Fruit fly (Drosophila melanogaster): ENCODE results near the gene tal-3A.

Gene tal-3A

dm6 chr3R:13779241-13779683 lies 33.6 kb upstream of the tal-3A start, which contains the start of the genes CG42375 and CG9288 (continued):
- peak; percentile 74 for TF ChIP-seq Eip75B (GFP tag; optimal IDR thresholded peaks at IDR 0.05)
- TF ChIP-seq OdsH (GFP tag; optimal IDR thresholded peaks at IDR 0.05) = no peak
- TF ChIP-seq CG32006 (GFP tag; optimal IDR thresholded peaks at IDR 0.05) = peak; percentile 16
- TF ChIP-seq Sox14 (GFP tag; optimal IDR thresholded peaks at IDR 0.05) = peak; percentile 0
- peak; percentile 78 for TF ChIP-seq Eip78C (GFP tag)
- no peak for TF ChIP-seq dac (GFP tag; optimal IDR thresholded peaks at IDR 0.05)
- TF ChIP-seq CG11294 (GFP tag; IDR thresholded peaks at IDR 0.05) = peak; percentile 24; the same call in 1 of the 2 replicates
- peak; percentile 68 for TF ChIP-seq cyc (GFP tag; optimal IDR thresholded peaks at IDR 0.05)

DNA sequence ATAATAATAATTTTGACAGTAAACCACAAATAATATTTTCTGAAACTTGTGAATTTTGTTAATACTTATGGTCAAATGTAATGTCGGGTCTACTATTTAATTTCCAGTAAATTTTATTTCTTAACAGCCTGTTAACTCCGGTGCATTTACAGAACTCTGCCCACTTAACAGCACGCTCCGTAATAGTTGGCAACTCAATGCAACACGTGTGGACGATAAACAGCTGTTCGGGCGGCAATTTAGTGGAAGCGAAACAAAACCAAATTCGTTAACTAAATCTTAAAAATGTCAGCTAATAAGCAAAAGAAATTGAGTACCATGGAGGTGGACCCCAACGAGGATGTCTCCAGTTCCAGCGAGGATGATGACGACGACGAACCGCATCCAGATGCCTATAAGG lies 32.1 kb upstream of the tal-3A start, which contains the start of gene CG9286:
TSS of gene CG9286 (plus strand) at position 196 of the 400 bp plus-strand sequence.
- no peak for TF ChIP-seq Sox102F (GFP tag; optimal IDR thresholded peaks at IDR 0.05)

DNA sequence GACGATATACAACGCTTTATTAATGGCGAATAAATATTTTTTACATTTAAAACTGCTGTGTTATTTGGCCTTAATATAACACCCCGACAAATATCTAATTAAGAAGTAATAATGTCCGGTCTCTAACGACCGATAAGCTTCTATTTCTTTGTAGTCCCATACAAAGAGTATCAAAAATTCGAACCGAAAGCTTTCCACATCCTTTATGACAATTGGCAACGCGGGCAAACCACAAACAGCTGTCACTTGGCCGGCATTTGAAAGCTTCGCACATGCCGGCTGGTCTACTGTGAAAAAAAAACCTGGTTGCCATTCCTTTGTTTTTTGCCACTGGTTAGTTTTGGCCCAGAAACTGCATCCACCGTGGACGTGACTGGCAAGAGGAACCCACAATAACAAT lies 30.9 kb upstream of the tal-3A start, which contains the start of gene Dip-B:
TSS of gene Dip-B (plus strand) at position 254 of the 400 bp plus-strand sequence.
- TF ChIP-seq CG9139 (GFP tag; optimal IDR thresholded peaks at IDR 0.05) (peak; percentile 21), eg (GFP tag; IDR thresholded peaks at IDR 0.05) (peak; percentile 16; the same call in 1 of the 3 replicates), Blimp-1 (GFP tag; optimal IDR thresholded peaks at IDR 0.05) (no peak)

DNA sequence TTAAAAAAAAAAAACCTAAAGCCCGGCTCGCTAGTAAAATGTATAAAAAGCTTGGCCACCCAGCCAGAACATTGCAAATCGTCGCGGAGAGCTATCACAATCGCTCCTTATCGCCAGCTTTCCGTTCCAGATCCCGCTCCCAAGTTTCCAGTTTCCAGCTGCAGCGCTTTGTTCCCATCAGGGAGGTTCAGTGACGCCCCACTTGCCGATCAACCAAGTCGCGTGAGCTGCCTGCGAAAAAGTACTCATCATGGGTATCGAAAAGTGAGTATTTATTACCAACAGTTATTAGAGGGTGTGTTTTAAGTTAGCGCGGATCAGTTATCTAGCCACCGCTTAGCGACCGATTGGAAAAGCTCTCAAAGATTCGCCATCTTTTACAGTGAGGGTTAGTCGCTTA lies 30.3 kb upstream of the tal-3A start:
- TF ChIP-seq Sox14 (GFP tag; optimal IDR thresholded peaks at IDR 0.05) (peak; percentile 65), CG15336 (GFP tag; IDR thresholded peaks at IDR 0.05) (no peak), CG10669 (GFP tag; optimal IDR thresholded peaks at IDR 0.05) (no peak), CG31627 (GFP tag; optimal IDR thresholded peaks at IDR 0.05) (no peak), Blimp-1 (GFP tag; optimal IDR thresholded peaks at IDR 0.05) (no peak), Ets21C (GFP tag; optimal IDR thresholded peaks at IDR 0.05) (no peak), CG11902 (GFP tag; optimal IDR thresholded peaks at IDR 0.05) (no peak), Sox102F (GFP tag; optimal IDR thresholded peaks at IDR 0.05) (peak; percentile 12), CG34406 (GFP tag; optimal IDR thresholded peaks at IDR 0.05) (no peak), acj6 (GFP tag; optimal IDR thresholded peaks at IDR 0.05) (no peak), CG8119 (GFP tag; IDR thresholded peaks at IDR 0.05) (no peak), Eip93F (GFP tag; optimal IDR thresholded peaks at IDR 0.05) (no peak), CG11762 (GFP tag; optimal IDR thresholded peaks at IDR 0.05; ENCODE audit: insufficient read depth) (no peak), Hr4 (GFP tag; optimal IDR thresholded peaks at IDR 0.05) (no peak), Eip78C (GFP tag) (peak; percentile 40), lz (GFP tag; optimal IDR thresholded peaks at IDR 0.05) (no peak), CG8319 (GFP tag; optimal IDR thresholded peaks at IDR 0.05) (no peak), CG3032 (tag; optimal IDR thresholded peaks at IDR 0.05) (no peak), CG6163 (GFP tag; IDR thresholded peaks at IDR 0.05) (no peak), CG3919 (GFP tag; optimal IDR thresholded peaks at IDR 0.05) (peak; percentile 3), achi (GFP tag; optimal IDR thresholded peaks at IDR 0.05) (no peak), CG16779 (tag; optimal IDR thresholded peaks at IDR 0.05) (no peak)

DNA sequence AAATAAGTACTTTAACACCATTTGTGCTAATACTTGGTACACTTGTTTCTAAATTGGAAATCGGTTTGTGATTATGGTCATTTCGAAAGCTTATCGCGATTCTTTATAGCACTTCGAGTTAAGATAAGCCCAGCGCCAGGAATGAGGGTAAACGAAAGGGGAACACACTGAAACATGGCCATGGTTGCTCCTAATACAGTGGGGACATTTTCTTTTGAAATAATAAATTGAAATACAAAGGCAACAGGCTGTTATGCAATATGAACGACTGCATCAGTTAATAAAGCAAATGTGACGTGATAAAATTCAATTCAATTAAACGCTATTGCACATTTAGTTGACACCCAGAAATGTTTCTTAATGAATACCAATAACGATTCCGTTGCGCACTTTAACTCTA lies 29.5 kb upstream of the tal-3A start:
- TF ChIP-seq net (GFP tag; optimal IDR thresholded peaks at IDR 0.05) = no peak
- TF ChIP-seq dsx (GFP tag; optimal IDR thresholded peaks at IDR 0.05; ENCODE audit: poor library complexity, severe bottlenecking) = no peak
- no peak for TF ChIP-seq salr (GFP tag; optimal IDR thresholded peaks at IDR 0.05)
- TF ChIP-seq vri (GFP tag; optimal IDR thresholded peaks at IDR 0.05) = peak; percentile 83
- TF ChIP-seq spab (GFP tag; optimal IDR thresholded peaks at IDR 0.05) = no peak
- no peak for TF ChIP-seq Eip78C (GFP tag)
- no peak for TF ChIP-seq CG10669 (GFP tag; optimal IDR thresholded peaks at IDR 0.05)
- TF ChIP-seq CG34406 (GFP tag; optimal IDR thresholded peaks at IDR 0.05) = no peak
- TF ChIP-seq svp (GFP tag) = peak; percentile 27
